Fruit fly (Drosophila melanogaster): ENCODE results near the gene wake.

dm6 chr3R:22726771-22727455 lies 87.3 kb downstream of the wake start, which contains the start of gene CG45049:
- TF ChIP-seq CG7101 (tag; optimal IDR thresholded peaks at IDR 0.05) (no peak), cic (GFP tag; optimal IDR thresholded peaks at IDR 0.05) (peak; percentile 78), ovo (GFP tag; optimal IDR thresholded peaks at IDR 0.05) (no peak), CG7045 (GFP tag; optimal IDR thresholded peaks at IDR 0.05) (no peak), CG33017 (tag; optimal IDR thresholded peaks at IDR 0.05) (no peak), kay (GFP tag; ENCODE audit: borderline replicate concordance) (no peak), CG5204 (GFP tag; optimal IDR thresholded peaks at IDR 0.05) (no peak)
